Worm (Caenorhabditis elegans) whole organism, early embryonic: ENCODE measurements around the gene jtr-1.

Source experiments
- B0310.2 ChIP-seq: sonication (generic microtip); optimal IDR thresholded peaks from 2 replicates; lab custom pipeline; 2016; ENCODE audit warnings: mild to moderate bottlenecking, missing genetic modification characterization, missing compliant biosample characterization
- F13C5.2 ChIP-seq: sonication (generic microtip); optimal IDR thresholded peaks from 2 replicates; lab custom pipeline; 2017; ENCODE audit warnings: mild to moderate bottlenecking, missing genetic modification characterization, inconsistent platforms, missing compliant biosample characterization
- aly-1 ChIP-seq: sonication (generic microtip); optimal IDR thresholded peaks from 2 replicates; lab custom pipeline; 2016; ENCODE audit warnings: missing genetic modification characterization, missing compliant biosample characterization
- ama-1 ChIP-seq: fragments of 150-350 bp; optimal IDR thresholded peaks from 2 replicates; lab custom pipeline; 2014
- ceh-13 ChIP-seq: fragments of 200-800 bp; sonication (Bioruptor generic); optimal IDR thresholded peaks from 2 replicates; lab custom pipeline; 2018; ENCODE audit warnings: mild to moderate bottlenecking, missing genetic modification characterization, missing compliant biosample characterization
- ceh-36 ChIP-seq: sonication (generic microtip); optimal IDR thresholded peaks from 2 replicates; lab custom pipeline; 2016; ENCODE audit warnings: missing genetic modification characterization, inconsistent platforms, missing compliant biosample characterization
- flt-1 ChIP-seq: fragments of 200-800 bp; sonication (Bioruptor generic); IDR thresholded peaks from 2 replicates; pipeline ENCODE4 v1.3.6; 2022; ENCODE audit warnings: missing genetic modification characterization, missing compliant biosample characterization
- hmbx-1 ChIP-seq: sonication (generic microtip); optimal IDR thresholded peaks from 2 replicates; lab custom pipeline; 2016; ENCODE audit warnings: mild to moderate bottlenecking, missing genetic modification characterization, missing compliant biosample characterization
- hmg-4 ChIP-seq: fragments of 200-800 bp; sonication (Bioruptor generic); optimal IDR thresholded peaks from 2 replicates; lab custom pipeline; 2018; ENCODE audit warnings: mild to moderate bottlenecking, missing genetic modification characterization, missing compliant biosample characterization
- hnd-1 ChIP-seq: sonication (generic microtip); optimal IDR thresholded peaks from 2 replicates; lab custom pipeline; 2016; ENCODE audit warnings: missing genetic modification characterization, missing compliant biosample characterization
- pes-1 ChIP-seq: fragments of 200-800 bp; sonication (Bioruptor generic); IDR thresholded peaks from 2 replicates; pipeline ENCODE4 v1.3.6; 2022; ENCODE audit warnings: missing genetic modification reagents, missing genetic modification characterization, missing compliant biosample characterization
- scrt-1 ChIP-seq: fragments of 200-800 bp; sonication (Bioruptor generic); IDR thresholded peaks from 2 replicates; pipeline ENCODE4 v1.3.6; 2022; ENCODE audit warnings: missing genetic modification characterization, missing compliant biosample characterization
- sea-1 ChIP-seq: fragments of 200-800 bp; sonication (Bioruptor generic); conservative IDR thresholded peaks from 2 replicates; pipeline ENCODE4 v1.3.6; 2022; ENCODE audit warnings: missing genetic modification characterization, missing compliant biosample characterization
- tbx-11 ChIP-seq: fragments of 200-800 bp; sonication (Bioruptor generic); IDR thresholded peaks from 2 replicates; pipeline ENCODE4 v1.3.6; 2022; ENCODE audit warnings: missing genetic modification characterization, missing compliant biosample characterization
- tbx-37 ChIP-seq: fragments of 200-800 bp; sonication (Bioruptor generic); conservative IDR thresholded peaks from 2 replicates; pipeline ENCODE4 v1.3.6; 2022; ENCODE audit warnings: missing genetic modification reagents, missing genetic modification characterization, missing compliant biosample characterization
- tra-4 ChIP-seq: sonication (generic microtip); optimal IDR thresholded peaks from 2 replicates; lab custom pipeline; 2017; ENCODE audit warnings: missing genetic modification characterization, missing compliant biosample characterization

The jtr-1 gene

ce11 chrIV:1456775-1457174, 36.0 kb downstream of the jtr-1 start, which contains the start of gene nadk-1:
TSS of gene nadk-1 (plus strand) at chrIV:1457075.
- TF ChIP-seq F13C5.2 (no peak), flt-1 (GFP tag; lab: Robert Waterston, UW) (no peak), ama-1 (lab: Kevin White, UChicago) (no peak), tra-4 (tag; lab: Kevin White, UChicago) (no peak), sea-1 (no peak), B0310.2 (tag; lab: Kevin White, UChicago) (no peak), hmbx-1 (tag; lab: Kevin White, UChicago) (no peak), hnd-1 (tag; lab: Kevin White, UChicago) (no peak), ceh-36 (tag; lab: Kevin White, UChicago) (no peak), tbx-37 (GFP tag; lab: Robert Waterston, UW) (no peak), hmg-4 (GFP tag; lab: Kevin White, UChicago) (no peak), pes-1 (GFP tag; lab: Robert Waterston, UW) (no peak)

ce11 chrIV:1458192-1458591, 37.5 kb downstream of the jtr-1 start:
- TF ChIP-seq sea-1, result no peak
- TF ChIP-seq hnd-1 (tag; lab: Kevin White, UChicago), result no peak
- TF ChIP-seq aly-1, result no peak
- no peak for TF ChIP-seq ceh-13 (GFP tag; lab: Kevin White, UChicago)
- no peak for TF ChIP-seq scrt-1
- TF ChIP-seq flt-1 (GFP tag; lab: Robert Waterston, UW), result no peak
- no peak for TF ChIP-seq ceh-36 (tag; lab: Kevin White, UChicago)
- no peak for TF ChIP-seq ama-1 (lab: Kevin White, UChicago)
- TF ChIP-seq tbx-37 (GFP tag; lab: Robert Waterston, UW), result no peak
- TF ChIP-seq pes-1 (GFP tag; lab: Robert Waterston, UW), result no peak
- no peak for TF ChIP-seq tra-4 (tag; lab: Kevin White, UChicago)
- no peak for TF ChIP-seq tbx-11 (GFP tag; lab: Robert Waterston, UW)
- no peak for TF ChIP-seq hmg-4 (GFP tag; lab: Kevin White, UChicago)

ce11 chrIV:1459419-1459818, 38.7 kb downstream of the jtr-1 start:
- no peak for TF ChIP-seq hnd-1 (tag; lab: Kevin White, UChicago)
- TF ChIP-seq tbx-11 (GFP tag; lab: Robert Waterston, UW), result no peak
- TF ChIP-seq pes-1 (GFP tag; lab: Robert Waterston, UW), result no peak
- TF ChIP-seq sea-1, result no peak
- no peak for TF ChIP-seq ceh-36 (tag; lab: Kevin White, UChicago)
- TF ChIP-seq tra-4 (tag; lab: Kevin White, UChicago), result no peak
- no peak for TF ChIP-seq scrt-1

DNA sequence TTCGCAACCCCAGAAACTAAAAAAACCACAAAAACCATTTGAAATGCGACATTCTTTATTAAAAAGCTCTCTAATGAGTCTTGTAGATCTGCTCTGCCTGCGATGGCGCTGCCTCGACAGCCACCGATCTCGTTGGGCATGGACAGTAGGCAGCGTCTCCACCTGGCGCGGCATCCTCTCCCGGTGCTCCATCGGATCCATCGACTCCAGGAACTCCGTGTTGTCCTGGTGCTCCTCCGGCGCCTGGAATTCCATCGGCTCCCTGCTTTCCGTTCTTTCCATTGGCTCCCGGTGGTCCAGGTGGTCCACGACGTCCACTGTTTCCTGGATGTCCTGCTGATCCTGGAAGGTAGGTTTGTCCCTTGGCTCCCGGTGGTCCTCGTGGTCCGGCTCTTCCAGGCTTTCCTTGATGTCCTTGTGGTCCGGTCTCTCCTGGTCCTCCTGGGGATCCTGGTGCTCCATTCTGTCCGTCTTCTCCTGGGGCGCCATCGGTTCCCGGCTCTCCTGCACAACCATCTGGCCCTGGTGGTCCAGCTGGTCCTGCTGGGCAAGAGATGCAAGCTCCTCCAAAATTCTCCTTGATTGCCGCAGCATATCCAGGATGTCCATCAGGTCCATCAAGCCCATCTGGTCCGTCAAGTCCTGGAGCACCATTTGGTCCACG, 39.2 kb downstream of the jtr-1 start:
- TF ChIP-seq B0310.2 (tag; lab: Kevin White, UChicago) (no peak), ceh-36 (tag; lab: Kevin White, UChicago) (no peak), sea-1 (0 out of 2 replicates have a peak, but pooled peaks have one; percentile 5)

- no peak for TF ChIP-seq pes-1 (GFP tag; lab: Robert Waterston, UW)
- TF ChIP-seq scrt-1, result no peak
- no peak for TF ChIP-seq ceh-13 (GFP tag; lab: Kevin White, UChicago)
- TF ChIP-seq tbx-11 (GFP tag; lab: Robert Waterston, UW), result no peak
- TF ChIP-seq hmbx-1 (tag; lab: Kevin White, UChicago), result no peak
These were observed 40.0 kb downstream of the jtr-1 start, which contains the start of gene col-106 for ce11 chrIV:1460686-1461085. TSS of gene col-106 (minus strand) at chrIV:1460786.

- TF ChIP-seq tbx-37 (GFP tag; lab: Robert Waterston, UW) (no peak), F13C5.2 (no peak), hnd-1 (tag; lab: Kevin White, UChicago) (no peak)
These were observed 40.7 kb downstream of the jtr-1 start for ce11 chrIV:1461463-1461862.

- TF ChIP-seq tbx-37 (GFP tag; lab: Robert Waterston, UW), result no peak
- no peak for TF ChIP-seq sea-1
- no peak for TF ChIP-seq F13C5.2
- no peak for TF ChIP-seq flt-1 (GFP tag; lab: Robert Waterston, UW)
- no peak for TF ChIP-seq hmg-4 (GFP tag; lab: Kevin White, UChicago)
- TF ChIP-seq ceh-36 (tag; lab: Kevin White, UChicago), result no peak
- no peak for TF ChIP-seq ama-1 (lab: Kevin White, UChicago)
- no peak for TF ChIP-seq aly-1
- no peak for TF ChIP-seq ceh-13 (GFP tag; lab: Kevin White, UChicago)
- no peak for TF ChIP-seq hmbx-1 (tag; lab: Kevin White, UChicago)
- no peak for TF ChIP-seq tra-4 (tag; lab: Kevin White, UChicago)
- no peak for TF ChIP-seq B0310.2 (tag; lab: Kevin White, UChicago)
- no peak for TF ChIP-seq scrt-1
These were observed 44.7 kb downstream of the jtr-1 start for ce11 chrIV:1465462-1465861.

ce11 chrIV:1469093-1469492, 48.4 kb downstream of the jtr-1 start:
- TF ChIP-seq aly-1 (no peak), hmg-4 (GFP tag; lab: Kevin White, UChicago) (no peak), pes-1 (GFP tag; lab: Robert Waterston, UW) (no peak), ceh-13 (GFP tag; lab: Kevin White, UChicago) (no peak), F13C5.2 (no peak), hnd-1 (tag; lab: Kevin White, UChicago) (no peak), B0310.2 (tag; lab: Kevin White, UChicago) (no peak), ceh-36 (tag; lab: Kevin White, UChicago) (no peak), ama-1 (lab: Kevin White, UChicago) (no peak), tbx-37 (GFP tag; lab: Robert Waterston, UW) (no peak), tbx-11 (GFP tag; lab: Robert Waterston, UW) (no peak), scrt-1 (no peak), flt-1 (GFP tag; lab: Robert Waterston, UW) (no peak)
